Fruit fly (Drosophila melanogaster) S2 (cell line): ENCODE measurements around the gene CG7985.

Experiments used
- CG8478 ChIP-seq: fragments of >200 bp; optimal IDR thresholded peaks from 2 replicates; lab custom pipeline; 2018
- CTCF ChIP-seq, 2 experiments: fragments of >200 bp; optimal IDR thresholded peaks; 2 replicates each; lab custom pipeline; 2018

DNA sequence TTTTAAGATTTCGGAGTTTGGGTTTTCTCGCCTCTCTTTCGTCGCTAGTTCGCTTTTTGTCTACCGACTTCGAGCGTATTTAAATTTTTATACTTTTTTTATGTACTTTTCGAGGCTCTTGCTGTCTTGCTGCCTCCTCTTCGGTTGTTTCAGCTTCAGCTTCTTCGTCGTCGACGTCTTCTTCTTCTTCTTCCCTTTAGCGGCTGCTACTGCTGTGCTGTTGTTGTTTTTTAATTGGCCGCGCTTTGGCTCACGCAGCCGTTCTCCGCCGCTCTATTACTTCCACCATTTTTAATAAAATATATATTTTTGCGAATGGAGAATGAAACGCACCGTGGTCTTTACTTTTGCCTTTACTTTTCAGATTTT is 3.1 kb upstream of the CG7985 start:
- no peak for TF ChIP-seq CTCF (optimal IDR thresholded peaks at IDR 0.05; lab: Kevin White, UChicago)
- TF ChIP-seq CG8478 (lab: Kevin White, UChicago), result no peak
